Fruit fly (Drosophila melanogaster) whole organism, embryonic: ENCODE results near the gene Cyp4ac2.

Experiments used
- Ada2b ChIP-seq: fragments of 200-800 bp; sonication (Bioruptor generic); IDR thresholded peaks from 2 replicates; pipeline ENCODE4 v1.3.6; 2022; ENCODE audit warnings: missing biosample characterization, missing genetic modification characterization
- BEAF-32 ChIP-seq: fragments of 200-800 bp; sonication (Bioruptor generic); optimal IDR thresholded peaks from 3 replicates; lab custom pipeline; 2017; ENCODE audit warnings: missing biosample characterization, missing genetic modification characterization, mild to moderate bottlenecking, moderate library complexity, missing genetic modification reagents
- Blimp-1 ChIP-seq: fragments of 200-800 bp; sonication (Bioruptor generic); optimal IDR thresholded peaks from 3 replicates; lab custom pipeline; 2018; ENCODE audit warnings: missing biosample characterization, missing genetic modification characterization, mild to moderate bottlenecking, moderate library complexity, missing genetic modification reagents
- CG1024 ChIP-seq: fragments of 200-800 bp; sonication (Bioruptor generic); IDR thresholded peaks from 2 replicates; pipeline ENCODE4 v1.3.6; 2022; ENCODE audit warnings: missing biosample characterization, missing genetic modification characterization
- CG10321 ChIP-seq: fragments of 200-800 bp; sonication (Bioruptor generic); IDR thresholded peaks from 2 replicates; pipeline ENCODE4 v1.3.6; 2022; ENCODE audit warnings: missing biosample characterization, missing genetic modification characterization
- CG11456 ChIP-seq: fragments of 200-800 bp; sonication (Bioruptor generic); IDR thresholded peaks from 3 replicates; pipeline ENCODE4 v1.3.6; 2022; ENCODE audit warnings: missing biosample characterization, missing genetic modification characterization
- CG15601 ChIP-seq: fragments of 200-800 bp; sonication (Bioruptor generic); optimal IDR thresholded peaks from 3 replicates; lab custom pipeline; 2019; ENCODE audit warnings: missing biosample characterization, mild to moderate bottlenecking, missing genetic modification characterization, moderate library complexity
- CG17385 ChIP-seq: fragments of 200-800 bp; sonication (Bioruptor generic); optimal IDR thresholded peaks from 3 replicates; lab custom pipeline; 2018; ENCODE audit warnings: missing biosample characterization, mild to moderate bottlenecking, missing genetic modification characterization
- CG2199 ChIP-seq: fragments of 200-800 bp; sonication (Bioruptor generic); IDR thresholded peaks from 3 replicates; pipeline ENCODE4 v1.3.6; 2022; ENCODE audit warnings: missing biosample characterization, missing genetic modification characterization
- CG34376 ChIP-seq: fragments of 200-800 bp; sonication (Bioruptor generic); optimal IDR thresholded peaks from 2 replicates; lab custom pipeline; 2018; ENCODE audit warnings: missing biosample characterization, mild to moderate bottlenecking, missing genetic modification characterization
- CG4360 ChIP-seq: fragments of 200-800 bp; sonication (Bioruptor generic); IDR thresholded peaks from 2 replicates; pipeline ENCODE4 v1.3.6; 2022; ENCODE audit warnings: missing biosample characterization, missing genetic modification characterization
- CG5180 ChIP-seq: fragments of 200-800 bp; sonication (Bioruptor generic); optimal IDR thresholded peaks from 3 replicates; lab custom pipeline; 2017; ENCODE audit warnings: missing biosample characterization, missing genetic modification characterization, mild to moderate bottlenecking, moderate library complexity, missing genetic modification reagents
- CG5953 ChIP-seq: fragments of 200-800 bp; sonication (Bioruptor generic); IDR thresholded peaks from 2 replicates; pipeline ENCODE4 v1.3.6; 2022; ENCODE audit warnings: missing biosample characterization, missing genetic modification characterization
- Dref ChIP-seq: fragments of 200-800 bp; sonication (Bioruptor generic); IDR thresholded peaks from 2 replicates; pipeline ENCODE4 v1.3.6; 2022; ENCODE audit warnings: missing biosample characterization, missing genetic modification characterization
- Drgx ChIP-seq: fragments of 200-800 bp; sonication (Bioruptor generic); IDR thresholded peaks from 2 replicates; pipeline ENCODE4 v1.3.6; 2022; ENCODE audit warnings: missing biosample characterization, missing genetic modification characterization
- E2f2 ChIP-seq: fragments of 200-800 bp; sonication (Bioruptor generic); IDR thresholded peaks from 2 replicates; pipeline ENCODE4 v1.3.6; 2022; ENCODE audit warnings: missing biosample characterization, missing genetic modification characterization
- Hmr ChIP-seq: fragments of 200-800 bp; sonication (Bioruptor generic); optimal IDR thresholded peaks from 3 replicates; lab custom pipeline; 2017; ENCODE audit warnings: mild to moderate bottlenecking, missing biosample characterization, missing genetic modification reagents, missing genetic modification characterization
- MBD-R2 ChIP-seq: fragments of 200-800 bp; sonication (Bioruptor generic); IDR thresholded peaks from 2 replicates; pipeline ENCODE4 v1.3.6; 2022; ENCODE audit warnings: missing biosample characterization, missing genetic modification characterization
- Mrtf ChIP-seq: fragments of 200-800 bp; sonication (Bioruptor generic); IDR thresholded peaks from 3 replicates; pipeline ENCODE4 v1.3.6; 2022; ENCODE audit warnings: missing biosample characterization, missing genetic modification characterization
- Rfx ChIP-seq: fragments of 200-800 bp; sonication (Bioruptor generic); IDR thresholded peaks from 2 replicates; pipeline ENCODE4 v1.3.6; 2022; ENCODE audit warnings: missing biosample characterization, missing genetic modification characterization
- YL-1 ChIP-seq: fragments of 200-800 bp; sonication (Bioruptor generic); optimal IDR thresholded peaks from 3 replicates; lab custom pipeline; 2017; ENCODE audit warnings: missing biosample characterization, mild to moderate bottlenecking, missing genetic modification characterization
- bbx ChIP-seq: fragments of 200-800 bp; sonication (Bioruptor generic); IDR thresholded peaks from 2 replicates; pipeline ENCODE4 v1.3.6; 2022; ENCODE audit warnings: missing biosample characterization, missing genetic modification characterization; ENCODE audit not compliant: partially characterized antibody
- ci ChIP-seq: fragments of 200-800 bp; sonication (Bioruptor generic); IDR thresholded peaks from 3 replicates; pipeline ENCODE4 v1.3.6; 2022; ENCODE audit warnings: missing biosample characterization, missing genetic modification characterization
- croc ChIP-seq: fragments of 200-800 bp; sonication (Bioruptor generic); conservative IDR thresholded peaks from 3 replicates; pipeline ENCODE4 v1.3.6; 2022; ENCODE audit warnings: missing biosample characterization, missing genetic modification characterization
- esg ChIP-seq: fragments of 200-800 bp; sonication (Bioruptor generic); conservative IDR thresholded peaks from 2 replicates; pipeline ENCODE4 v1.3.6; 2022; ENCODE audit warnings: missing biosample characterization, missing genetic modification characterization
- gem ChIP-seq: fragments of 200-800 bp; sonication (Bioruptor generic); optimal IDR thresholded peaks from 2 replicates; lab custom pipeline; 2019; ENCODE audit warnings: missing biosample characterization, mild to moderate bottlenecking, missing genetic modification characterization, moderate library complexity
- kni ChIP-seq: fragments of 200-800 bp; sonication (Bioruptor generic); optimal IDR thresholded peaks from 3 replicates; lab custom pipeline; 2017; ENCODE audit warnings: mild to moderate bottlenecking, missing biosample characterization, missing genetic modification reagents, missing genetic modification characterization
- lbe ChIP-seq: fragments of 200-800 bp; sonication (Bioruptor generic); optimal IDR thresholded peaks from 2 replicates; lab custom pipeline; 2016; ENCODE audit warnings: missing biosample characterization, mild to moderate bottlenecking, missing genetic modification characterization
- nerfin-2 ChIP-seq: fragments of 200-800 bp; sonication (Bioruptor generic); IDR thresholded peaks from 2 replicates; pipeline ENCODE4 v1.3.6; 2022; ENCODE audit warnings: missing biosample characterization, missing genetic modification characterization; ENCODE audit not compliant: partially characterized antibody
- nom ChIP-seq: fragments of 200-800 bp; sonication (Bioruptor generic); optimal IDR thresholded peaks from 2 replicates; lab custom pipeline; 2017; ENCODE audit warnings: missing biosample characterization, missing genetic modification characterization, mild to moderate bottlenecking, moderate library complexity, missing genetic modification reagents
- onecut ChIP-seq: fragments of 200-800 bp; sonication (Bioruptor generic); IDR thresholded peaks from 2 replicates; pipeline ENCODE4 v1.3.6; 2022; ENCODE audit warnings: missing biosample characterization, missing genetic modification characterization
- org-1 ChIP-seq: fragments of 200-800 bp; sonication (Bioruptor generic); optimal IDR thresholded peaks from 2 replicates; lab custom pipeline; 2017; ENCODE audit warnings: missing biosample characterization, missing genetic modification characterization
- scrt ChIP-seq: fragments of 200-800 bp; sonication (Bioruptor generic); optimal IDR thresholded peaks from 2 replicates; lab custom pipeline; 2018; ENCODE audit warnings: missing biosample characterization, mild to moderate bottlenecking, missing genetic modification characterization, moderate library complexity
- sd ChIP-seq: fragments of 200-800 bp; sonication (Bioruptor generic); optimal IDR thresholded peaks from 3 replicates; lab custom pipeline; 2018; ENCODE audit warnings: missing biosample characterization, mild to moderate bottlenecking, missing genetic modification characterization, moderate library complexity
- sna ChIP-seq: fragments of 200-800 bp; sonication (Bioruptor generic); IDR thresholded peaks from 2 replicates; pipeline ENCODE4 v1.3.6; 2022; ENCODE audit warnings: missing biosample characterization, missing genetic modification characterization; ENCODE audit not compliant: partially characterized antibody
- stc ChIP-seq: fragments of 200-800 bp; sonication (Bioruptor generic); IDR thresholded peaks from 2 replicates; pipeline ENCODE4 v1.3.6; 2022; ENCODE audit warnings: missing biosample characterization, missing genetic modification characterization
- tin ChIP-seq: fragments of 200-800 bp; sonication (Bioruptor generic); optimal IDR thresholded peaks from 3 replicates; lab custom pipeline; 2016; ENCODE audit warnings: missing biosample characterization, missing genetic modification characterization
- trh ChIP-seq: fragments of 200-800 bp; sonication (Bioruptor generic); optimal IDR thresholded peaks from 2 replicates; lab custom pipeline; 2016; ENCODE audit warnings: missing biosample characterization, missing genetic modification characterization
- wek ChIP-seq: fragments of 200-800 bp; sonication (Bioruptor generic); optimal IDR thresholded peaks from 3 replicates; lab custom pipeline; 2018; ENCODE audit warnings: missing biosample characterization, mild to moderate bottlenecking, missing genetic modification characterization, moderate library complexity
- wor ChIP-seq: fragments of 200-800 bp; sonication (Bioruptor generic); IDR thresholded peaks from 2 replicates; pipeline ENCODE4 v1.3.6; 2022; ENCODE audit warnings: missing biosample characterization, missing genetic modification characterization
- z ChIP-seq: fragments of 200-800 bp; sonication (Bioruptor generic); IDR thresholded peaks from 3 replicates; pipeline ENCODE4 v1.3.6; 2022; ENCODE audit warnings: missing biosample characterization, missing genetic modification characterization

Cyp4ac2 gene

dm6 chr2L:5287599-5288261, 21.5 kb downstream of the Cyp4ac2 start (continued):
- TF ChIP-seq CG1024 (GFP tag; lab: Robert Waterston, UW), result no peak
- TF ChIP-seq Drgx (GFP tag; lab: Robert Waterston, UW), result peak; percentile 60; the same call in 1 of the 2 replicates

dm6 chr2L:5288262-5288621, 22.1 kb downstream of the Cyp4ac2 start:
- TF ChIP-seq onecut (GFP tag; lab: Robert Waterston, UW), result no peak
- no peak for TF ChIP-seq Dref (GFP tag; lab: Robert Waterston, UW)
- TF ChIP-seq Hmr (GFP tag; lab: Kevin White, UChicago), result no peak
- peak; percentile 32 for TF ChIP-seq lbe
- TF ChIP-seq nom (GFP tag; lab: Kevin White, UChicago), result peak; percentile 35
- TF ChIP-seq YL-1 (GFP tag; lab: Kevin White, UChicago), result no peak
- TF ChIP-seq CG11456 (GFP tag; lab: Robert Waterston, UW), result no peak
- 0 out of 2 replicates have a peak, but pooled peaks have one; percentile 42 for TF ChIP-seq nerfin-2 (GFP tag; lab: Robert Waterston, UW)
- no peak for TF ChIP-seq CG2199 (GFP tag; lab: Robert Waterston, UW)
- TF ChIP-seq wor, result no peak
- no peak for TF ChIP-seq sd (tag; lab: Kevin White, UChicago)
- 0 out of 3 replicates have a peak, but pooled peaks have one; percentile 6 for TF ChIP-seq Mrtf (GFP tag; lab: Robert Waterston, UW)
- TF ChIP-seq, all 482 proteins: peak for 4

- TF ChIP-seq CG5180 (GFP tag; lab: Kevin White, UChicago) (peak; percentile 98), Blimp-1 (peak; percentile 70), sna (GFP tag; lab: Robert Waterston, UW) (no peak), CG15601 (tag; lab: Kevin White, UChicago) (peak; percentile 26), kni (GFP tag; lab: Kevin White, UChicago) (peak; percentile 43), ci (GFP tag; lab: Robert Waterston, UW) (0 out of 3 replicates have a peak, but pooled peaks have one; percentile 25), croc (GFP tag; lab: Robert Waterston, UW) (no peak), CG17385 (GFP tag; lab: Kevin White, UChicago) (no peak), MBD-R2 (GFP tag; lab: Robert Waterston, UW) (no peak), CG4360 (GFP tag; lab: Robert Waterston, UW) (peak; percentile 79)
Observed at dm6 chr2L:5288721-5289120, 22.5 kb downstream of the Cyp4ac2 start, which contains the start of gene vri. Gene vri (plus strand): TSS chr2L:5288944.

- no peak for TF ChIP-seq E2f2 (GFP tag; lab: Robert Waterston, UW)
- TF ChIP-seq gem (tag; lab: Kevin White, UChicago), result peak; percentile 5
- TF ChIP-seq trh, result no peak
- TF ChIP-seq lbe, result peak; percentile 25
- TF ChIP-seq nom (GFP tag; lab: Kevin White, UChicago), result peak; percentile 65
- TF ChIP-seq Blimp-1, result peak; percentile 25
Observed at dm6 chr2L:5289921-5290320, 23.7 kb downstream of the Cyp4ac2 start.

- no peak for TF ChIP-seq BEAF-32
- TF ChIP-seq tin (GFP tag; lab: Kevin White, UChicago), result no peak
- no peak for TF ChIP-seq z (GFP tag; lab: Robert Waterston, UW)
- TF ChIP-seq wek (GFP tag; lab: Kevin White, UChicago), result no peak
- no peak for TF ChIP-seq esg (GFP tag; lab: Robert Waterston, UW)
- TF ChIP-seq CG10321, result no peak
- TF ChIP-seq Rfx (GFP tag; lab: Robert Waterston, UW), result no peak
- TF ChIP-seq CG34376 (GFP tag; lab: Kevin White, UChicago), result no peak
- no peak for TF ChIP-seq org-1 (GFP tag; lab: Kevin White, UChicago)
- TF ChIP-seq CG5953 (GFP tag; lab: Robert Waterston, UW), result no peak
- TF ChIP-seq scrt, result no peak
- no peak for TF ChIP-seq Ada2b (GFP tag; lab: Robert Waterston, UW)
- no peak for TF ChIP-seq stc
- TF ChIP-seq bbx (GFP tag; lab: Robert Waterston, UW), result no peak
Observed at dm6 chr2L:5290530-5290929, 24.3 kb downstream of the Cyp4ac2 start.
